Worm (Caenorhabditis elegans) whole organism, L2 larva: Measurements from ENCODE around the gene mfsd-8.
A peak's percentile ranks its signal among the peaks of the same experiment; 100 is the strongest.

Source experiments
- C34F6.9 ChIP-seq: fragments of 150-350 bp; optimal IDR thresholded peaks from 2 replicates; lab custom pipeline; 2014; ENCODE audit warnings: missing biosample characterization, missing genetic modification characterization
- F13H6.1 ChIP-seq: sonication (generic microtip); optimal IDR thresholded peaks from 2 replicates; lab custom pipeline; 2016; ENCODE audit warnings: missing genetic modification characterization, missing compliant biosample characterization
- Y55F3AM.14 ChIP-seq: fragments of 200-800 bp; sonication (Bioruptor generic); optimal IDR thresholded peaks from 2 replicates; lab custom pipeline; 2018; ENCODE audit warnings: mild to moderate bottlenecking, missing genetic modification characterization, missing compliant biosample characterization
- ZK546.5 ChIP-seq: sonication (generic microtip); optimal IDR thresholded peaks from 2 replicates; lab custom pipeline; 2017; ENCODE audit warnings: missing biosample characterization, missing genetic modification characterization
- aly-2 ChIP-seq: fragments of 150-350 bp; optimal IDR thresholded peaks from 2 replicates; lab custom pipeline; 2014; ENCODE audit warnings: missing biosample characterization, missing genetic modification characterization
- blmp-1 ChIP-seq: sonication (generic microtip); optimal IDR thresholded peaks from 2 replicates; lab custom pipeline; 2017; ENCODE audit warnings: missing genetic modification characterization, mild to moderate bottlenecking, missing compliant biosample characterization, antibody characterized with exemption, moderate library complexity; ENCODE audit not compliant: insufficient read depth
- ceh-16 ChIP-seq: fragments of 150-350 bp; optimal IDR thresholded peaks from 2 replicates; lab custom pipeline; 2014; ENCODE audit warnings: missing biosample characterization, missing genetic modification characterization
- ceh-82 ChIP-seq: fragments of 150-350 bp; optimal IDR thresholded peaks from 2 replicates; lab custom pipeline; 2014; ENCODE audit warnings: missing biosample characterization, missing genetic modification characterization
- crh-2 ChIP-seq: sonication (generic microtip); optimal IDR thresholded peaks from 2 replicates; lab custom pipeline; 2017; ENCODE audit warnings: missing biosample characterization, missing genetic modification characterization
- dmd-4 ChIP-seq: sonication (generic microtip); optimal IDR thresholded peaks from 2 replicates; lab custom pipeline; 2017; ENCODE audit warnings: missing biosample characterization, missing genetic modification characterization
- egl-27 ChIP-seq: sonication (generic microtip); optimal IDR thresholded peaks from 3 replicates; lab custom pipeline; 2017; ENCODE audit warnings: missing biosample characterization, missing genetic modification reagents, missing genetic modification characterization
- elt-1 ChIP-seq: fragments of 150-350 bp; optimal IDR thresholded peaks from 2 replicates; lab custom pipeline; 2014; ENCODE audit warnings: missing biosample characterization, missing genetic modification characterization
- fos-1 ChIP-seq: fragments of 150-350 bp; optimal IDR thresholded peaks from 2 replicates; lab custom pipeline; 2014; ENCODE audit warnings: missing biosample characterization, missing genetic modification characterization
- gmeb-1 ChIP-seq: fragments of 150-350 bp; optimal IDR thresholded peaks from 2 replicates; lab custom pipeline; 2014; ENCODE audit warnings: missing biosample characterization, missing genetic modification characterization
- lin-11 ChIP-seq: fragments of 150-350 bp; sonication (generic microtip); optimal IDR thresholded peaks from 2 replicates; lab custom pipeline; 2014; ENCODE audit warnings: missing biosample characterization, missing genetic modification characterization, inconsistent platforms, mixed read lengths
- lin-13 ChIP-seq: fragments of 150-350 bp; optimal IDR thresholded peaks from 2 replicates; lab custom pipeline; 2014; ENCODE audit warnings: missing biosample characterization, missing genetic modification reagents, missing genetic modification characterization
- lin-39 ChIP-seq: fragments of 150-350 bp; optimal IDR thresholded peaks from 2 replicates; lab custom pipeline; 2014; ENCODE audit warnings: missing biosample characterization, missing genetic modification reagents, missing genetic modification characterization
- lsy-2 ChIP-seq, 2 experiments: fragments of 150-350 bp in 1 of 2; sonication (generic microtip) in 1 of 2; optimal IDR thresholded peaks; 2 replicates each; lab custom pipeline; 2014 to 2017; ENCODE audit warnings: missing biosample characterization in 2 of 2, missing genetic modification characterization in 2 of 2
- mab-5 ChIP-seq: fragments of 150-350 bp; optimal IDR thresholded peaks from 2 replicates; lab custom pipeline; 2014; ENCODE audit warnings: missing biosample characterization, missing genetic modification characterization
- mdl-1 ChIP-seq, 2 experiments: fragments of 150-350 bp in 1 of 2; sonication (generic microtip) in 1 of 2; optimal IDR thresholded peaks; 2 replicates each; lab custom pipeline; 2017; ENCODE audit warnings: missing biosample characterization in 2 of 2, missing genetic modification characterization in 2 of 2
- nhr-10 ChIP-seq: sonication (generic microtip); optimal IDR thresholded peaks from 2 replicates; lab custom pipeline; 2017; ENCODE audit warnings: missing biosample characterization, missing genetic modification characterization
- nhr-11 ChIP-seq: fragments of 150-350 bp; optimal IDR thresholded peaks from 2 replicates; lab custom pipeline; 2014; ENCODE audit warnings: missing biosample characterization, missing genetic modification characterization
- nhr-12 ChIP-seq: fragments of 150-350 bp; optimal IDR thresholded peaks from 2 replicates; lab custom pipeline; 2014; ENCODE audit warnings: missing biosample characterization, missing genetic modification characterization
- nhr-21 ChIP-seq: fragments of 150-350 bp; optimal IDR thresholded peaks from 2 replicates; lab custom pipeline; 2014; ENCODE audit warnings: missing biosample characterization, missing genetic modification characterization
- nhr-23 ChIP-seq: fragments of 150-350 bp; optimal IDR thresholded peaks from 2 replicates; lab custom pipeline; 2014; ENCODE audit warnings: missing biosample characterization, missing genetic modification reagents, missing genetic modification characterization
- nhr-237 ChIP-seq: fragments of 150-350 bp; optimal IDR thresholded peaks from 2 replicates; lab custom pipeline; 2014; ENCODE audit warnings: missing biosample characterization, missing genetic modification characterization
- nhr-25 ChIP-seq: fragments of 150-350 bp; sonication (generic microtip); optimal IDR thresholded peaks from 3 replicates; lab custom pipeline; 2014; ENCODE audit warnings: missing biosample characterization, missing genetic modification characterization
- nhr-6 ChIP-seq: fragments of 150-350 bp; optimal IDR thresholded peaks from 2 replicates; lab custom pipeline; 2014; ENCODE audit warnings: missing biosample characterization, missing genetic modification characterization
- nhr-77 ChIP-seq: fragments of 150-350 bp; optimal IDR thresholded peaks from 2 replicates; lab custom pipeline; 2014; ENCODE audit warnings: missing biosample characterization, missing genetic modification characterization
- sem-4 ChIP-seq: fragments of 150-350 bp; optimal IDR thresholded peaks from 2 replicates; lab custom pipeline; 2014; ENCODE audit warnings: missing biosample characterization, missing genetic modification reagents, missing genetic modification characterization
- sma-3 ChIP-seq: sonication (generic microtip); optimal IDR thresholded peaks from 2 replicates; lab custom pipeline; 2016; ENCODE audit warnings: missing genetic modification reagents, missing genetic modification characterization, missing compliant biosample characterization
- sma-9 ChIP-seq, 2 experiments: fragments of 150-350 bp in 1 of 2; sonication (generic microtip) in 1 of 2; optimal IDR thresholded peaks; 2 replicates each; lab custom pipeline; 2014 to 2016; ENCODE audit warnings: missing genetic modification characterization in 2 of 2, mild to moderate bottlenecking in 1 of 2, missing biosample characterization in 1 of 2, missing compliant biosample characterization in 1 of 2, missing genetic modification reagents in 1 of 2, moderate library complexity in 1 of 2
- snpc-4 ChIP-seq: fragments of 150-350 bp; optimal IDR thresholded peaks from 2 replicates; lab custom pipeline; 2014; ENCODE audit warnings: missing biosample characterization, missing genetic modification characterization
- unc-39 ChIP-seq: fragments of 150-350 bp; optimal IDR thresholded peaks from 2 replicates; lab custom pipeline; 2014; ENCODE audit warnings: missing biosample characterization, missing genetic modification characterization
- unc-55 ChIP-seq: fragments of 150-350 bp; sonication (generic microtip); optimal IDR thresholded peaks from 3 replicates; lab custom pipeline; 2014; ENCODE audit warnings: missing biosample characterization, missing genetic modification reagents, missing genetic modification characterization
- unc-62 ChIP-seq: fragments of 150-350 bp; optimal IDR thresholded peaks from 2 replicates; lab custom pipeline; 2014; ENCODE audit warnings: missing biosample characterization, missing genetic modification reagents, missing genetic modification characterization
- zag-1 ChIP-seq: fragments of 150-350 bp; optimal IDR thresholded peaks from 2 replicates; lab custom pipeline; 2014; ENCODE audit warnings: missing biosample characterization, missing genetic modification characterization
- ztf-1 ChIP-seq: fragments of 200-800 bp; sonication (Bioruptor generic); conservative IDR thresholded peaks from 2 replicates; pipeline ENCODE4 v1.3.6; 2022; ENCODE audit warnings: missing genetic modification characterization, missing compliant biosample characterization
- ztf-11 ChIP-seq: sonication (generic microtip); optimal IDR thresholded peaks from 2 replicates; lab custom pipeline; 2017; ENCODE audit warnings: missing biosample characterization, missing genetic modification characterization
- ztf-4 ChIP-seq: fragments of 150-350 bp; optimal IDR thresholded peaks from 2 replicates; lab custom pipeline; 2014; ENCODE audit warnings: missing biosample characterization, missing genetic modification characterization

mfsd-8 gene

DNA sequence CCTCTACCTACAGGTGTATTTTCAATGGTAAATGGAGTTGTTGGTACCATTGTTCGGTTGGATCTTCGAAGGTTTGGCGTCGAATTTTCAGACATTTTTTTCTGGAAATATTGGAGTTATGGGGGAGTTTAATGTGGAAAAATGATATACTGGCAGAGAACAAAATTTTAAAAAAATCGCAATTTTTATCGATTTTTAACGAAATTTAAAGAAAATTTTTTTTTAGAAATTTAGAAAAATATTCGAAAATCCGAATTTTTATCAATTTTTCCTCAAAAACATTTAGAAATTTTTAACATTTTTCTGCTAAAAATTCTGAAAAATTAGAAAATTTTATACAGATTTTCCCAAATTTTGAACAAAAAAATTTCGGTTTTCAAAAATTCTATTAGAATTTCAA is 3.5 kb upstream of the mfsd-8 start, which contains the start of gene Y53G8AM.8:
Y53G8AM.8 (minus strand) TSS at position 101 of the 400 bp plus-strand sequence.
- TF ChIP-seq nhr-25 (no peak), nhr-12 (no peak), sem-4 (no peak), dmd-4 (tag; lab: Kevin White, UChicago) (no peak)

DNA sequence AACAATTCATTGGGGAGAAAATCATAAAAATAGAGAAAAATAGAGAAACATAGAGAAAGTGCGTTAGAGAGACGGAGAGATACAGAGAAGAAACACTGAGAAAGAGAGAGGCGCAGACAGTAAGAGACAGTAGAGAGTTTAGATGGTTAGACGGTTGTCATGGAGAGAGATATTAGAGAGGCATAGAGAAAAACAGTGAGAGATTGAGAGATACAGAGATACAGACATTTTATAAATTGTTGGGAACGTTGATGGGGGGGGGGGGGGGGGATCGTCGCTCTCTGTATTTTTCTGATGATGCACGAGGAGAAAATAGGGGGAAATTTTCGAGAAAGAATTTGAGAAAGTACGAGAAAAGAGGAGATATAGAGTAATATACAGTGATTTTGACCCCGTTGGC is 2.8 kb upstream of the mfsd-8 start:
- no peak for TF ChIP-seq ztf-1 (GFP tag; lab: Robert Waterston, UW)
- TF ChIP-seq fos-1 (tag; lab: Kevin White, UChicago) = peak; percentile 47
- peak; percentile 88 for TF ChIP-seq sma-3 (GFP tag; lab: Kevin White, UChicago)
- peak; percentile 65 for TF ChIP-seq mab-5
- TF ChIP-seq lin-11 (tag; lab: Kevin White, UChicago) = no peak
- peak; percentile 94 for TF ChIP-seq sma-9 (GFP tag; optimal IDR thresholded peaks at IDR 0.05; lab: Kevin White, UChicago)
- no peak for TF ChIP-seq sma-9 (tag; optimal IDR thresholded peaks at IDR 0.05; lab: Kevin White, UChicago)
- peak; percentile 42 for TF ChIP-seq egl-27 (tag; lab: Kevin White, UChicago)
- peak; percentile 76 for TF ChIP-seq lin-13 (GFP tag; lab: Kevin White, UChicago)
- TF ChIP-seq nhr-237 (tag; lab: Kevin White, UChicago) = peak; percentile 50
- peak; percentile 85 for TF ChIP-seq gmeb-1 (tag; lab: Kevin White, UChicago)
- TF ChIP-seq nhr-6 = peak; percentile 76
- TF ChIP-seq C34F6.9 (tag; lab: Kevin White, UChicago) = peak; percentile 92
- TF ChIP-seq dmd-4 (tag; lab: Kevin White, UChicago) = no peak
- TF ChIP-seq sem-4 = peak; percentile 83
- no peak for TF ChIP-seq ZK546.5 (tag; lab: Kevin White, UChicago)
- TF ChIP-seq ztf-4 = peak; percentile 55
- no peak for TF ChIP-seq ceh-16 (tag; lab: Kevin White, UChicago)
- TF ChIP-seq unc-62 (GFP tag; lab: Kevin White, UChicago) = no peak
- TF ChIP-seq blmp-1 (tag; lab: Kevin White, UChicago) = peak; percentile 49
- peak; percentile 67 for TF ChIP-seq unc-55
- peak; percentile 58 for TF ChIP-seq nhr-21 (tag; lab: Kevin White, UChicago)
- peak; percentile 83 for TF ChIP-seq F13H6.1
- peak; percentile 6 for TF ChIP-seq snpc-4
- peak; percentile 94 for TF ChIP-seq nhr-25
- peak; percentile 73 to 89 for TF ChIP-seq lsy-2 (tag; optimal IDR thresholded peaks at IDR 0.05; lab: Kevin White, UChicago)
- peak; percentile 69 for TF ChIP-seq crh-2 (tag; lab: Kevin White, UChicago)

DNA sequence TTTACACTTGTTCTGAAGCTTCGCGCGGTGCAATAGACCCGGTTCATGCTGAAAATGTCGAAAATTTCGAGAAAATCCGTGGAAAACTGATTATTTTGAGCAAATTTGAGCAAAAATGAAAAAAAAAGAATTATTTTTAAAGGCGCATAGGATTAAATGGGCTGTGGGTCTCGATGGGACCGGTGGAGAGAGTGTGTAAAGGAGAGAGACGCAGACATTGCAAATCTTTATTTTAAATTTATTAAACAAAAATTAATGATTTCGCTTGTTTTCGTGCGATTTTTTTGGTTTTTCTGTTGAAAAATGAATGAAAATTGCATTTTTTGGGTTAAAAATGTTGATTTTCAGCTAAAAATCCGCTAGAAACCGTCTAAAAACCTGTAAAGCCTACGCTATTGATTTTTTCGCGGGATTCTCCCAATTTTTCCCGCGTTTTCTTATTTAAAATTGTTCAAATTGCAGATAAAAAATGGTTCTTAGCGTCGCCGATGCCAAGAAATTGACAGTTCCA is 12.2 kb downstream of the mfsd-8 start, which contains the start of the genes Y53G8AR.8 and Y53G8AR.6:
Y53G8AR.8 (minus strand) TSS at position 48 of the 511 bp plus-strand sequence.
Y53G8AR.6 (plus strand) TSS at position 461 of the 511 bp plus-strand sequence.
- TF ChIP-seq lsy-2 (tag; optimal IDR thresholded peaks at IDR 0.05; lab: Kevin White, UChicago) (peak; percentile 4 to 57), nhr-77 (tag; lab: Kevin White, UChicago) (no peak), nhr-12 (no peak), ceh-82 (tag; lab: Kevin White, UChicago) (no peak), ztf-1 (GFP tag; lab: Robert Waterston, UW) (no peak), nhr-11 (tag; lab: Kevin White, UChicago) (no peak), mdl-1 (tag; optimal IDR thresholded peaks at IDR 0.05; lab: Kevin White, UChicago) (no peak), ztf-11 (tag; lab: Kevin White, UChicago) (no peak), nhr-23 (tag; lab: Kevin White, UChicago) (no peak), mab-5 (no peak), lin-39 (tag; lab: Kevin White, UChicago) (no peak), unc-55 (peak; percentile 32), C34F6.9 (tag; lab: Kevin White, UChicago) (peak; percentile 48), F13H6.1 (no peak), snpc-4 (no peak), gmeb-1 (tag; lab: Kevin White, UChicago) (peak; percentile 52), lin-11 (tag; lab: Kevin White, UChicago) (no peak), lin-13 (GFP tag; lab: Kevin White, UChicago) (peak; percentile 34)

DNA sequence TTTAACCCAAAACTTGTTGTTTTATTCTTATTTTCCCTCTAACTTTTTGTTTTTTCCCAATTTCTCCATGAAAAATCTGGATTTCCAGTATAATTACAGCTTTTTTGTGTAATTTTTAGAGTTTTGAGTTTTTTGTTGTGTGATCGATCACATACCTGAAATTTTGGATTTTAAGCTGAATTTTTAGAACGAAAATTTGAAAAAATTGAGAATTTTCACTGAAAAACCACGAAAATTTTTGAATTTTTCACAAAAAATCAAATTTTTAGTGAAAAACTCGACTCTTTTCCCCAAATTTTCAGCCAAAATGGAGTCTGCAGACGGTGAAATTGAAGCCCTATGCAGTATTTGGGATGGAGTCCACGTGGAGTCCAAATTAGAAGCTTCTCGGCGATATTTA is 15.0 kb downstream of the mfsd-8 start, which contains the start of gene Y53G8AR.5:
Y53G8AR.5 (plus strand) TSS at position 301 of the 400 bp plus-strand sequence.
- no peak for TF ChIP-seq lin-11 (tag; lab: Kevin White, UChicago)
- TF ChIP-seq aly-2 (tag; lab: Kevin White, UChicago) = no peak
- no peak for TF ChIP-seq sma-9 (GFP tag; optimal IDR thresholded peaks at IDR 0.05; lab: Kevin White, UChicago)
- TF ChIP-seq sma-9 (tag; optimal IDR thresholded peaks at IDR 0.05; lab: Kevin White, UChicago) = no peak
- no peak for TF ChIP-seq sma-3 (GFP tag; lab: Kevin White, UChicago)
- TF ChIP-seq Y55F3AM.14 (GFP tag; lab: Kevin White, UChicago) = no peak
- no peak for TF ChIP-seq ceh-82 (tag; lab: Kevin White, UChicago)
- no peak for TF ChIP-seq nhr-237 (tag; lab: Kevin White, UChicago)
- TF ChIP-seq elt-1 (tag; lab: Kevin White, UChicago) = no peak
- no peak for TF ChIP-seq crh-2 (tag; lab: Kevin White, UChicago)
- TF ChIP-seq nhr-10 = no peak
- no peak for TF ChIP-seq unc-55
- TF ChIP-seq unc-39 (tag; lab: Kevin White, UChicago) = no peak
- TF ChIP-seq ztf-4 = no peak
- no peak for TF ChIP-seq nhr-25
- TF ChIP-seq zag-1 = no peak
- no peak for TF ChIP-seq unc-62 (GFP tag; lab: Kevin White, UChicago)
- TF ChIP-seq lin-13 (GFP tag; lab: Kevin White, UChicago) = no peak
- TF ChIP-seq nhr-6 = no peak
- TF ChIP-seq nhr-23 (tag; lab: Kevin White, UChicago) = no peak
- no peak for TF ChIP-seq snpc-4
